Worm (Caenorhabditis elegans): Measurements from ENCODE around the gene aqp-10.

DNA sequence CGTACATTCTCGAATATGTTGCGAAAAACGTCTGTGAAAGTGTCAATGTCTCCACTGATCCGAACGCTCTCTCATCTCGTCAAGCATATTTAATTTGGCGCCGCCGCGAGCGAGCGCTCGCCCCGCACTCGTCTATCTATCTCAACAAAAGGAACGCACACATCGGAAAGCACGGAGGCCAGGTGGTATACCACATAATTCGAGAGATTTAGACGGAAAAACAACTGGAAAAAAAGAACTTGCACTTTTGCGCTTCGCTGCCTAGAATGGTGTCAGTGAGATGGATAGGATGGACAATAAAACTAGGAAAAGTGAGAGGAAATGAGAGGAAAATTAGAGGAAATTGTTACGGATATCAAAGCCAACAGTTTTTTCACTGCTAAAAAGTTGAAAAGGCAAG lies 40.5 kb downstream of the aqp-10 start:
- TF ChIP-seq lin-13 (GFP tag; optimal IDR thresholded peaks at IDR 0.05) (no peak), ztf-4 (tag; optimal IDR thresholded peaks at IDR 0.05) (no peak), zag-1 (tag; optimal IDR thresholded peaks at IDR 0.05) (no peak), ceh-82 (tag; optimal IDR thresholded peaks at IDR 0.05) (no peak)

Data from whole organism, L2 larva.